Worm (Caenorhabditis elegans): ENCODE measurements around the gene ham-3.

DNA sequence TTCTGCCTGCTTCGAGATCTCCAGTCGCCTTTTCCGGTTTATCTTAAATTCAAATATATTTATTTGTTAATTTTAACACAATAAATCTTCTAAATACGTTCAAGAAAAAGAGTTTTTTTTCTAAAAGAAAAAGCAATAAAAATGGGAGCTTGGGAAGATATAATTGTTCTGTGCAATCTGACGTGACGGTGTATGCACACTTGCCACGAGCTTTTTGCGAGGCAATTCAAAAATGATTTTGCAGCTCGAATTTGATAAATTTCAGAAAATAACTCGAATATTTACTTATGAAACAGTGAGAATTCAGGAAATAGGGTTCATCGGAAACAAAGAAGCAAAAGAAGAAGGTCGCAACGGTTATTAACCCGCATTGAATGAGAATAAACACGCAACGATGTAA lies 27.5 kb upstream of the ham-3 start:
- TF ChIP-seq hnd-1 (tag; optimal IDR thresholded peaks at IDR 0.05) = no peak
- TF ChIP-seq ama-1 (optimal IDR thresholded peaks at IDR 0.05) = no peak
- TF ChIP-seq aly-1 (tag; optimal IDR thresholded peaks at IDR 0.05) = no peak
- no peak for TF ChIP-seq hmg-4 (GFP tag; optimal IDR thresholded peaks at IDR 0.05)
- TF ChIP-seq flt-1 (GFP tag; IDR thresholded peaks at IDR 0.05) = no peak
- no peak for TF ChIP-seq F13C5.2 (tag; optimal IDR thresholded peaks at IDR 0.05)
- no peak for TF ChIP-seq ceh-13 (GFP tag; optimal IDR thresholded peaks at IDR 0.05)
- TF ChIP-seq tbx-37 (GFP tag; conservative IDR thresholded peaks at IDR 0.05) = no peak
- no peak for TF ChIP-seq B0310.2 (tag; optimal IDR thresholded peaks at IDR 0.05)
- TF ChIP-seq ets-7 (tag; optimal IDR thresholded peaks at IDR 0.05) = no peak
- no peak for TF ChIP-seq sea-1 (GFP tag; conservative IDR thresholded peaks at IDR 0.05)
